Fruit fly (Drosophila melanogaster) whole organism: ENCODE measurements around the gene Usp1.

Experiments
- pan ChIP-seq: fragments of >200 bp; optimal IDR thresholded peaks from 2 replicates; lab custom pipeline; 2017
- usp ChIP-seq: fragments of >200 bp; optimal IDR thresholded peaks from 2 replicates; lab custom pipeline; 2017; ENCODE audit warnings: missing biosample characterization, missing genetic modification characterization, mixed read lengths

DNA sequence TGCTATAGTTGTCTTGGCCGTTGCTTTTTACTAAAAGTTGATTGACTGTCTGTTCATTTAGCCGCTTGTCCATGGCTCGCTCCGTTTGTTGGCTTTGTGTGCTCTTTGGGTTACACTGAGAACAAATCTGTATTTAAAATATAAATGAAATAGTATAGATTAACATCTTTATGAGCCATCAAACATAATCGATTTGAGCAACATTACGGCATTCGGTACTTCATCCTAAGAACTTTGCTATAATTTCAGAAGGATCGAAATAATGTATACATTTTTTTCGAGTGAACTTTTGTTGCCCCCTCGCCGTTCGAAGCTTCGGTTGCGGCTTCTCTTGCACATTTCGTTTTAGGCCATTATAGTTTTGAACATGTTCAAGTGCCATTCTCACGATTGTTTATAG lies 21.0 kb upstream of the Usp1 start:
- TF ChIP-seq usp (no peak), pan (lab: Kevin White, UChicago) (no peak)
